Fruit fly (Drosophila melanogaster): ENCODE data around the gene GlcAT-S.

dm6 chr2L:9613006-9613690 lies 3.1 kb upstream of the GlcAT-S start, which contains the start of gene Trx2:
- TF ChIP-seq Dfd (GFP tag; optimal IDR thresholded peaks at IDR 0.05) (no peak), Abd-B (GFP tag; optimal IDR thresholded peaks at IDR 0.05) (no peak), psq (GFP tag; optimal IDR thresholded peaks at IDR 0.05) (peak; percentile 1), CrebA (GFP tag; optimal IDR thresholded peaks at IDR 0.05; ENCODE audit: borderline replicate concordance) (no peak)
